Worm (Caenorhabditis elegans): ENCODE measurements around the gene mdt-22.

DNA sequence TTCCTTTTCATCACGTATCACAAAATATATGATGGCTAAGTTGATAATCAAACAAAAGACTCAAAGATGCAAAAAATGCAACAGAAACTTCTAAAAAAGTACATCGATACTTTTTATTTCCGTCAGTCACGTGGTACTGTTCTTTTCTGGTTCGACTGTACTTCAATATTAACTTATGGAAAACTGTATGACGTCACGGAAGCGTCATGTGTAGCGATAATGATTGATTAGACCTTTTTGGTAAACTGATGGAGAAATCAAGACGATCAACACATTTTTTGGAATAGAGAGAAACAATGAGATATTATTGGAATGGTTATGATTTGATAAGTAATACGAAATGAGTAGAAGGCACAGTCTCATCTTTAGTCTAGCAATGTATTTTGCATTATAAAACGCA, 6.8 kb upstream of the mdt-22 start:
- TF ChIP-seq ztf-29 (GFP tag; IDR thresholded peaks at IDR 0.05) (no peak), tab-1 (GFP tag; IDR thresholded peaks at IDR 0.05) (no peak), klf-2 (GFP tag; conservative IDR thresholded peaks at IDR 0.05) (no peak), cog-1 (tag; optimal IDR thresholded peaks at IDR 0.05) (no peak), T22C8.4 (GFP tag; IDR thresholded peaks at IDR 0.05) (no peak)

All from whole organism, midembryonic.